Worm (Caenorhabditis elegans) whole organism, L4/young adult: Measurements from ENCODE around the gene grdn-1.

Experiments
- W03F9.2 ChIP-seq: fragments of 150-350 bp; optimal IDR thresholded peaks from 2 replicates; lab custom pipeline; 2014; ENCODE audit warnings: missing biosample characterization, missing genetic modification characterization
- dao-5 ChIP-seq: sonication (generic microtip); optimal IDR thresholded peaks from 2 replicates; lab custom pipeline; 2016; ENCODE audit warnings: missing genotype, missing genetic modification characterization, moderate library complexity, missing compliant biosample characterization
- him-1 ChIP-seq: sonication (generic microtip); optimal IDR thresholded peaks from 2 replicates; lab custom pipeline; 2016; ENCODE audit warnings: missing genotype, missing genetic modification reagents, missing genetic modification characterization, missing compliant biosample characterization

Gene grdn-1

ce11 chrV:18581393-18582113 lies 11.0 kb upstream of the grdn-1 start:
- TF ChIP-seq W03F9.2 = no peak
- TF ChIP-seq him-1 (tag; lab: Kevin White, UChicago) = no peak
- no peak for TF ChIP-seq dao-5 (tag; lab: Kevin White, UChicago)

- no peak for TF ChIP-seq him-1 (tag; lab: Kevin White, UChicago)
- TF ChIP-seq W03F9.2 = no peak
- TF ChIP-seq dao-5 (tag; lab: Kevin White, UChicago) = no peak
Observed at ce11 chrV:18582358-18582757, 10.2 kb upstream of the grdn-1 start, which contains the start of gene txt-14. TSS of gene txt-14 (plus strand) at chrV:18582658.

- TF ChIP-seq him-1 (tag; lab: Kevin White, UChicago) = no peak
- TF ChIP-seq dao-5 (tag; lab: Kevin White, UChicago) = no peak
- TF ChIP-seq W03F9.2 = no peak
Observed at ce11 chrV:18585102-18585501, 7.4 kb upstream of the grdn-1 start.

ce11 chrV:18586954-18587353 lies 5.6 kb upstream of the grdn-1 start:
- TF ChIP-seq dao-5 (tag; lab: Kevin White, UChicago) (no peak), him-1 (tag; lab: Kevin White, UChicago) (no peak), W03F9.2 (no peak)

ce11 chrV:18587936-18588335 lies 4.6 kb upstream of the grdn-1 start:
- no peak for TF ChIP-seq him-1 (tag; lab: Kevin White, UChicago)
- TF ChIP-seq dao-5 (tag; lab: Kevin White, UChicago) = no peak
- no peak for TF ChIP-seq W03F9.2

- no peak for TF ChIP-seq him-1 (tag; lab: Kevin White, UChicago)
- TF ChIP-seq dao-5 (tag; lab: Kevin White, UChicago) = no peak
Observed at ce11 chrV:18589585-18589984, 3.0 kb upstream of the grdn-1 start.

ce11 chrV:18596240-18596639 lies 3.7 kb downstream of the grdn-1 start:
- TF ChIP-seq W03F9.2 (no peak), dao-5 (tag; lab: Kevin White, UChicago) (no peak), him-1 (tag; lab: Kevin White, UChicago) (no peak)

ce11 chrV:18597779-18598178 lies 5.2 kb downstream of the grdn-1 start:
- no peak for TF ChIP-seq him-1 (tag; lab: Kevin White, UChicago)
- TF ChIP-seq dao-5 (tag; lab: Kevin White, UChicago) = no peak
- no peak for TF ChIP-seq W03F9.2

- TF ChIP-seq him-1 (tag; lab: Kevin White, UChicago) = no peak
- no peak for TF ChIP-seq dao-5 (tag; lab: Kevin White, UChicago)
- TF ChIP-seq W03F9.2 = no peak
Observed at ce11 chrV:18605510-18605909, 13.0 kb downstream of the grdn-1 start.

ce11 chrV:18613164-18613563 lies 20.6 kb downstream of the grdn-1 start:
- no peak for TF ChIP-seq him-1 (tag; lab: Kevin White, UChicago)
- no peak for TF ChIP-seq dao-5 (tag; lab: Kevin White, UChicago)
- no peak for TF ChIP-seq W03F9.2

- peak; percentile 30 for TF ChIP-seq W03F9.2
- no peak for TF ChIP-seq him-1 (tag; lab: Kevin White, UChicago)
- TF ChIP-seq dao-5 (tag; lab: Kevin White, UChicago) = no peak
Observed at ce11 chrV:18614498-18614897, 21.9 kb downstream of the grdn-1 start.

ce11 chrV:18616287-18616686 lies 23.7 kb downstream of the grdn-1 start, which contains the start of gene nhr-70:
TSS of gene nhr-70 (plus strand) at chrV:18616587.
- TF ChIP-seq dao-5 (tag; lab: Kevin White, UChicago) (no peak), W03F9.2 (no peak), him-1 (tag; lab: Kevin White, UChicago) (no peak)

- no peak for TF ChIP-seq him-1 (tag; lab: Kevin White, UChicago)
- no peak for TF ChIP-seq W03F9.2
- TF ChIP-seq dao-5 (tag; lab: Kevin White, UChicago) = no peak
Observed at ce11 chrV:18622462-18622861, 29.9 kb downstream of the grdn-1 start, which contains the start of gene Y69H2.1. TSS of gene Y69H2.1 (minus strand) at chrV:18622562.

- TF ChIP-seq dao-5 (tag; lab: Kevin White, UChicago) (no peak), him-1 (tag; lab: Kevin White, UChicago) (no peak), W03F9.2 (no peak)
Observed at ce11 chrV:18626764-18627163, 34.2 kb downstream of the grdn-1 start, which contains the start of gene Y69H2.15. TSS of gene Y69H2.15 (minus strand) at chrV:18626864.

- TF ChIP-seq W03F9.2 (no peak), him-1 (tag; lab: Kevin White, UChicago) (no peak), dao-5 (tag; lab: Kevin White, UChicago) (no peak)
Observed at ce11 chrV:18627445-18627844, 34.9 kb downstream of the grdn-1 start.
